Fruit fly (Drosophila melanogaster): Measurements from ENCODE around the gene CG4461.

CG4461 gene

DNA sequence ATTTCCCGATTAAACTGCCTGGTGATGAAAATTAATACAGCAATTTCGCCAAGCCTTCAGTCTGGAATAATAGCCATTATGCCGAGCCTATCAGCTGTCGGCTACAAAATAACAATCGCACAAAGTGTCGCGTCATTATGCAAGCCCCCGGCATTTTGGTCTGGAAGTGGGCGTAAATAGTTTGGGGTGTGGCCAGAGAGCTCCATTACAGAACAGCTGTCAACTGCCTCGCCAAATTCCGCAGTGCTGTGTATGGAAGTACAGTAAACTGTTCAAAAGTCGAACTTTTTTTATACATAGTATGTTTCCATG, 45.5 kb downstream of the CG4461 start:
- TF ChIP-seq Hnf4 (GFP tag; optimal IDR thresholded peaks at IDR 0.05) (no peak), sage (GFP tag; optimal IDR thresholded peaks at IDR 0.05) (no peak), Myc (optimal IDR thresholded peaks at IDR 0.05) (no peak), OdsH (GFP tag; optimal IDR thresholded peaks at IDR 0.05) (no peak), CrebA (GFP tag; optimal IDR thresholded peaks at IDR 0.05; ENCODE audit: borderline replicate concordance) (no peak), dsf (GFP tag; optimal IDR thresholded peaks at IDR 0.05; ENCODE audit: borderline replicate concordance) (no peak), foxo (GFP tag; optimal IDR thresholded peaks at IDR 0.05) (no peak), Dif (GFP tag; optimal IDR thresholded peaks at IDR 0.05; ENCODE audit: partially characterized antibody) (no peak)

- TF ChIP-seq usp (GFP tag; optimal IDR thresholded peaks at IDR 0.05) (no peak), Dfd (GFP tag; optimal IDR thresholded peaks at IDR 0.05) (no peak), tai (GFP tag; optimal IDR thresholded peaks at IDR 0.05) (no peak), Dif (GFP tag; optimal IDR thresholded peaks at IDR 0.05; ENCODE audit: partially characterized antibody) (no peak), dl (GFP tag; optimal IDR thresholded peaks at IDR 0.05; ENCODE audit: insufficient read depth in 1 of 2, partially characterized antibody in 2 of 2) (no peak), woc (GFP tag; optimal IDR thresholded peaks at IDR 0.05) (no peak), br (GFP tag; optimal IDR thresholded peaks at IDR 0.05) (no peak), N (GFP tag; optimal IDR thresholded peaks at IDR 0.05) (no peak), dsf (GFP tag; optimal IDR thresholded peaks at IDR 0.05; ENCODE audit: borderline replicate concordance) (no peak), GATAd (GFP tag; optimal IDR thresholded peaks at IDR 0.05) (no peak), fru (GFP tag; optimal IDR thresholded peaks at IDR 0.05) (no peak)
Observed at dm6 chr3L:9421621-9422020, 46.4 kb downstream of the CG4461 start.

DNA sequence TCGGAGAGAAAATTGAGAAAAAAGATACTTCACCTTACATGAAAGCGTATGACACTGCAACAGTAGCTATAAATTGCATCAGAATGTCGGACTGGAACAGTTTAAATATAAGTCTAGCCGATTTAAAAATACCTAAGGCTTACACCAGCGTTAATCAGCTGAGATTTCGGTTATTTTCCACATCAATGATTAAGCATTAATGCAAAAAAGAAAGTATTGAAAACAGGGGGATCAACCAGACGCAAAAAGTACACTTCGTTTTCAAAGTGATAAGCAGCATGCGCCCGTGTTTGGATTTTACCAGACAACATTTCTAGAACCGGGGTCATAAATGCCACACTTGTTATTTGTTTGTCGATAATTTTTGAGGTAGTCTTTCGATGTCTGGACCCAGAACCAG, 46.9 kb downstream of the CG4461 start:
- TF ChIP-seq sage (GFP tag; optimal IDR thresholded peaks at IDR 0.05) (no peak), Rel (GFP tag; optimal IDR thresholded peaks at IDR 0.05) (no peak), Rel (tag; optimal IDR thresholded peaks at IDR 0.05) (peak; percentile 90)

dm6 chr3L:9422636-9423419, 47.6 kb downstream of the CG4461 start, which contains the start of gene aay:
Gene aay (plus strand): TSS chr3L:9423253.
- TF ChIP-seq OdsH (GFP tag; optimal IDR thresholded peaks at IDR 0.05) (peak; percentile 98), dl (GFP tag; optimal IDR thresholded peaks at IDR 0.05; ENCODE audit: insufficient read depth in 1 of 2, partially characterized antibody in 2 of 2) (no peak), N (GFP tag; optimal IDR thresholded peaks at IDR 0.05) (no peak), Rel (GFP tag; optimal IDR thresholded peaks at IDR 0.05) (peak; percentile 96), Rel (tag; optimal IDR thresholded peaks at IDR 0.05) (peak; percentile 82), brk (GFP tag; optimal IDR thresholded peaks at IDR 0.05) (peak; percentile 95), Dfd (GFP tag; optimal IDR thresholded peaks at IDR 0.05) (peak; percentile 94), Hnf4 (GFP tag; optimal IDR thresholded peaks at IDR 0.05) (peak; percentile 96), sv (GFP tag; optimal IDR thresholded peaks at IDR 0.05) (peak; percentile 98), h (GFP tag; optimal IDR thresholded peaks at IDR 0.05) (peak; percentile 99), Sp1 (GFP tag; optimal IDR thresholded peaks at IDR 0.05) (peak; percentile 98), rgr (GFP tag; optimal IDR thresholded peaks at IDR 0.05) (peak; percentile 99), psq (GFP tag; optimal IDR thresholded peaks at IDR 0.05) (peak; percentile 97), Hr78 (GFP tag; optimal IDR thresholded peaks at IDR 0.05) (no peak), Dif (GFP tag; optimal IDR thresholded peaks at IDR 0.05; ENCODE audit: partially characterized antibody) (no peak), GATAd (GFP tag; optimal IDR thresholded peaks at IDR 0.05) (peak; percentile 90), CG9705 (GFP tag; optimal IDR thresholded peaks at IDR 0.05) (peak; percentile 95), Jra (GFP tag; optimal IDR thresholded peaks at IDR 0.05) (peak; percentile 97), br (GFP tag; optimal IDR thresholded peaks at IDR 0.05) (peak; percentile 99), dmrt93B (GFP tag; optimal IDR thresholded peaks at IDR 0.05) (peak; percentile 95), Abd-B (GFP tag; optimal IDR thresholded peaks at IDR 0.05) (no peak), HLH106 (tag; optimal IDR thresholded peaks at IDR 0.05) (peak; percentile 98), Mio (GFP tag; optimal IDR thresholded peaks at IDR 0.05) (peak; percentile 76), CrebA (GFP tag; optimal IDR thresholded peaks at IDR 0.05; ENCODE audit: borderline replicate concordance) (no peak), fru (GFP tag; optimal IDR thresholded peaks at IDR 0.05) (peak; percentile 99), usp (GFP tag; optimal IDR thresholded peaks at IDR 0.05) (no peak), tai (GFP tag; optimal IDR thresholded peaks at IDR 0.05) (peak; percentile 92), Hr83 (GFP tag; optimal IDR thresholded peaks at IDR 0.05; ENCODE audit: poor library complexity, severe bottlenecking) (no peak), woc (GFP tag; optimal IDR thresholded peaks at IDR 0.05) (peak; percentile 95), pan (optimal IDR thresholded peaks at IDR 0.05) (no peak), CG32264 (GFP tag; optimal IDR thresholded peaks at IDR 0.05) (peak; percentile 98), dsf (GFP tag; optimal IDR thresholded peaks at IDR 0.05; ENCODE audit: borderline replicate concordance) (peak; percentile 93), sage (GFP tag; optimal IDR thresholded peaks at IDR 0.05) (peak; percentile 97), lola (GFP tag; optimal IDR thresholded peaks at IDR 0.05) (no peak), foxo (GFP tag; optimal IDR thresholded peaks at IDR 0.05) (peak; percentile 94 to 99), jim (GFP tag; optimal IDR thresholded peaks at IDR 0.05) (no peak), Vsx2 (GFP tag; optimal IDR thresholded peaks at IDR 0.05; ENCODE audit: partially characterized antibody) (no peak), Myc (optimal IDR thresholded peaks at IDR 0.05) (no peak), ey (GFP tag; optimal IDR thresholded peaks at IDR 0.05) (peak; percentile 98)

All from whole organism, wandering third instar larva.